Worm (Caenorhabditis elegans) whole organism, young adult: ENCODE data around the gene F52H3.6.

Experiments
- F33H1.4 ChIP-seq: fragments of 200-800 bp; sonication (Bioruptor generic); IDR thresholded peaks from 2 replicates; pipeline ENCODE4 v1.3.6; 2022; ENCODE audit warnings: missing genetic modification reagents, missing genetic modification characterization, missing compliant biosample characterization
- K12H6.12 ChIP-seq: fragments of 200-800 bp; sonication (Bioruptor generic); optimal IDR thresholded peaks from 2 replicates; lab custom pipeline; 2018; ENCODE audit warnings: mild to moderate bottlenecking, missing genetic modification characterization, missing compliant biosample characterization
- T07F8.4 ChIP-seq: sonication (generic microtip); optimal IDR thresholded peaks from 2 replicates; lab custom pipeline; 2016; ENCODE audit warnings: mild to moderate bottlenecking, missing genetic modification characterization, moderate library complexity, missing compliant biosample characterization
- T26A5.8 ChIP-seq: sonication (generic microtip); optimal IDR thresholded peaks from 2 replicates; lab custom pipeline; 2016; ENCODE audit warnings: missing genetic modification characterization, missing compliant biosample characterization
- Y53F4B.3 ChIP-seq: fragments of 200-800 bp; sonication (Bioruptor generic); IDR thresholded peaks from 2 replicates; pipeline ENCODE4 v1.3.6; 2022; ENCODE audit warnings: missing genetic modification reagents, missing genetic modification characterization, missing compliant biosample characterization
- Y56A3A.18 ChIP-seq: fragments of 200-800 bp; sonication (Bioruptor generic); IDR thresholded peaks from 2 replicates; pipeline ENCODE4 v1.3.6; 2022; ENCODE audit warnings: missing genetic modification reagents, missing genetic modification characterization, missing compliant biosample characterization
- Y67H2A.10 ChIP-seq: fragments of 200-800 bp; sonication (Bioruptor generic); conservative IDR thresholded peaks from 2 replicates; pipeline ENCODE4 v1.3.6; 2022; ENCODE audit warnings: missing genetic modification reagents, missing genetic modification characterization, missing compliant biosample characterization
- attf-3 ChIP-seq: fragments of 200-800 bp; sonication (Bioruptor generic); conservative IDR thresholded peaks from 2 replicates; pipeline ENCODE4 v1.3.6; 2022; ENCODE audit warnings: missing genetic modification reagents, missing genetic modification characterization, missing compliant biosample characterization
- attf-5 ChIP-seq: fragments of 200-800 bp; sonication (Bioruptor generic); optimal IDR thresholded peaks from 2 replicates; lab custom pipeline; 2018; ENCODE audit warnings: mild to moderate bottlenecking, missing genetic modification characterization, missing compliant biosample characterization
- bed-2 ChIP-seq: fragments of 200-800 bp; sonication (Bioruptor generic); IDR thresholded peaks from 2 replicates; pipeline ENCODE4 v1.3.6; 2022; ENCODE audit warnings: missing genetic modification reagents, missing genetic modification characterization, missing compliant biosample characterization
- cebp-1 ChIP-seq, 2 experiments: fragments of 200-800 bp in 1 of 2; sonication (Bioruptor generic) in 1 of 2; sonication (generic microtip) in 1 of 2; IDR thresholded peaks in 1 of 2; optimal IDR thresholded peaks in 1 of 2; 2 replicates each; pipeline versions ENCODE4 v1.3.6 to Lab custom; 2017 to 2022; ENCODE audit warnings: missing compliant biosample characterization in 2 of 2, missing genetic modification characterization in 2 of 2, mild to moderate bottlenecking in 1 of 2, missing genetic modification reagents in 1 of 2, moderate library complexity in 1 of 2
- ceh-91 ChIP-seq: fragments of 200-800 bp; sonication (Bioruptor generic); IDR thresholded peaks from 2 replicates; pipeline ENCODE4 v1.3.6; 2022; ENCODE audit warnings: missing genetic modification reagents, missing genetic modification characterization, missing compliant biosample characterization
- die-1 ChIP-seq: sonication (generic microtip); optimal IDR thresholded peaks from 2 replicates; lab custom pipeline; 2016; ENCODE audit warnings: missing genotype, mild to moderate bottlenecking, missing genetic modification characterization, missing compliant biosample characterization
- dox-1 ChIP-seq: fragments of 200-800 bp; sonication (Bioruptor generic); IDR thresholded peaks from 2 replicates; pipeline ENCODE4 v1.3.6; 2022; ENCODE audit warnings: missing genetic modification reagents, missing genetic modification characterization, missing compliant biosample characterization
- gei-17 ChIP-seq: fragments of 200-800 bp; sonication (Bioruptor generic); optimal IDR thresholded peaks from 2 replicates; lab custom pipeline; 2018; ENCODE audit warnings: mild to moderate bottlenecking, missing genetic modification characterization, missing compliant biosample characterization
- hlh-26 ChIP-seq: fragments of 200-800 bp; sonication (Bioruptor generic); conservative IDR thresholded peaks from 2 replicates; pipeline ENCODE4 v1.3.6; 2022; ENCODE audit warnings: missing genetic modification reagents, missing genetic modification characterization, missing compliant biosample characterization
- hmg-1.2 ChIP-seq: fragments of 200-800 bp; sonication (Bioruptor generic); IDR thresholded peaks from 2 replicates; pipeline ENCODE4 v1.3.6; 2022; ENCODE audit warnings: missing genetic modification reagents, missing genetic modification characterization, missing compliant biosample characterization
- let-607 ChIP-seq, 2 experiments: fragments of 200-800 bp in 1 of 2; sonication (Bioruptor generic) in 1 of 2; sonication (generic microtip) in 1 of 2; optimal IDR thresholded peaks; 2 replicates each; lab custom pipeline; 2016 to 2018; ENCODE audit warnings: mild to moderate bottlenecking in 2 of 2, missing compliant biosample characterization in 2 of 2, missing genetic modification characterization in 2 of 2, moderate library complexity in 2 of 2, missing genotype in 1 of 2
- lin-54 ChIP-seq: fragments of 200-800 bp; sonication (Bioruptor generic); optimal IDR thresholded peaks from 2 replicates; lab custom pipeline; 2018; ENCODE audit warnings: mild to moderate bottlenecking, missing genetic modification characterization, missing compliant biosample characterization
- lir-1 ChIP-seq: fragments of 200-800 bp; sonication (Bioruptor generic); conservative IDR thresholded peaks from 2 replicates; pipeline ENCODE4 v1.3.6; 2022; ENCODE audit warnings: missing genetic modification reagents, missing genetic modification characterization, missing compliant biosample characterization
- madf-3 ChIP-seq: fragments of 200-800 bp; sonication (Bioruptor generic); IDR thresholded peaks from 2 replicates; pipeline ENCODE4 v1.3.6; 2022; ENCODE audit warnings: missing genetic modification reagents, missing genetic modification characterization, missing compliant biosample characterization
- mel-28 ChIP-seq: sonication (generic microtip); optimal IDR thresholded peaks from 2 replicates; lab custom pipeline; 2016; ENCODE audit warnings: borderline replicate concordance, mild to moderate bottlenecking, missing genetic modification characterization, missing compliant biosample characterization
- mxl-1 ChIP-seq: sonication (generic microtip); optimal IDR thresholded peaks from 2 replicates; lab custom pipeline; 2016; ENCODE audit warnings: missing genetic modification characterization, missing compliant biosample characterization
- nfyb-1 ChIP-seq: fragments of 200-800 bp; sonication (Bioruptor generic); IDR thresholded peaks from 2 replicates; pipeline ENCODE4 v1.3.6; 2022; ENCODE audit warnings: missing genetic modification reagents, missing genetic modification characterization, missing compliant biosample characterization
- nhr-80 ChIP-seq: sonication (generic microtip); optimal IDR thresholded peaks from 2 replicates; lab custom pipeline; 2016; ENCODE audit warnings: missing genetic modification characterization, missing compliant biosample characterization
- sdz-38 ChIP-seq: sonication (generic microtip); optimal IDR thresholded peaks from 2 replicates; lab custom pipeline; 2016; ENCODE audit warnings: missing genotype, missing genetic modification characterization, missing compliant biosample characterization
- unc-130 ChIP-seq: sonication (generic microtip); optimal IDR thresholded peaks from 2 replicates; lab custom pipeline; 2016; ENCODE audit warnings: missing genetic modification reagents, missing genetic modification characterization, missing compliant biosample characterization
- zfh-2 ChIP-seq: fragments of 200-800 bp; sonication (Bioruptor generic); conservative IDR thresholded peaks from 2 replicates; pipeline ENCODE4 v1.3.6; 2022; ENCODE audit warnings: missing genetic modification reagents, missing genetic modification characterization, missing compliant biosample characterization
- ztf-22 ChIP-seq: fragments of 200-800 bp; sonication (Bioruptor generic); optimal IDR thresholded peaks from 2 replicates; lab custom pipeline; 2018; ENCODE audit warnings: mild to moderate bottlenecking, missing genetic modification characterization, moderate library complexity, missing compliant biosample characterization
- ztf-26 ChIP-seq: sonication (generic microtip); optimal IDR thresholded peaks from 2 replicates; lab custom pipeline; 2017; ENCODE audit warnings: missing genetic modification characterization, missing compliant biosample characterization
- ztf-6 ChIP-seq: fragments of 200-800 bp; sonication (Bioruptor generic); IDR thresholded peaks from 2 replicates; pipeline ENCODE4 v1.3.6; 2022; ENCODE audit warnings: missing genetic modification reagents, missing genetic modification characterization, missing compliant biosample characterization

The F52H3.6 gene

DNA sequence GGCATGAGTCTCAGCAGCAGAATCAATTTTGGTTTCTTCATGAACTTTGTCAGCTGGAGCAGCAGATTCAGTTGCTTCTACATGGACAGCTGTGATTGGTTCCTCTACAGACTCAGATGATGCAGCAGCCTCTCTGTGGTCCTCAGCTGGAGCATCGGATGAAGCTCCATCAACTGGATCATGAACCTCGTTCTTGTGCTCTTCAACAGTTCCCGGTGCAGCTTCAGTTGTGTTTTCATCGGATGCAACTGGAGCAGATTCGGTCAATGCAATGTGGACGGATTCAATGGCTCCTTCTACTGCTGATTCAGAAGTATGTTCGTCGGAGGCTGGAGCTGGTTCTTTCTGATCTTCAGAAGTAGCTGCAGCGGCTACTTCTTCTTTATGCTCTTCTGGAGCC is 13.8 kb downstream of the F52H3.6 start:
- TF ChIP-seq sdz-38 (tag; lab: Kevin White, UChicago) = no peak
- no peak for TF ChIP-seq attf-5 (GFP tag; lab: Kevin White, UChicago)
- no peak for TF ChIP-seq bed-2 (GFP tag; lab: Robert Waterston, UW)
- TF ChIP-seq hmg-1.2 = no peak
- no peak for TF ChIP-seq nfyb-1 (GFP tag; lab: Robert Waterston, UW)
- no peak for TF ChIP-seq ztf-6 (GFP tag; lab: Robert Waterston, UW)
- TF ChIP-seq Y56A3A.18 = no peak
- no peak for TF ChIP-seq hlh-26 (GFP tag; lab: Robert Waterston, UW)
- no peak for TF ChIP-seq lir-1 (GFP tag; lab: Robert Waterston, UW)
- no peak for TF ChIP-seq zfh-2 (GFP tag; lab: Robert Waterston, UW)
- TF ChIP-seq ztf-26 (tag; lab: Kevin White, UChicago) = no peak
- TF ChIP-seq ztf-22 = no peak
- TF ChIP-seq T26A5.8 = no peak
- TF ChIP-seq nhr-80 (tag; lab: Kevin White, UChicago) = no peak
- no peak for TF ChIP-seq Y53F4B.3 (GFP tag; lab: Robert Waterston, UW)
- no peak for TF ChIP-seq Y67H2A.10 (GFP tag; lab: Robert Waterston, UW)
- TF ChIP-seq, all 124 proteins: peak for 0

DNA sequence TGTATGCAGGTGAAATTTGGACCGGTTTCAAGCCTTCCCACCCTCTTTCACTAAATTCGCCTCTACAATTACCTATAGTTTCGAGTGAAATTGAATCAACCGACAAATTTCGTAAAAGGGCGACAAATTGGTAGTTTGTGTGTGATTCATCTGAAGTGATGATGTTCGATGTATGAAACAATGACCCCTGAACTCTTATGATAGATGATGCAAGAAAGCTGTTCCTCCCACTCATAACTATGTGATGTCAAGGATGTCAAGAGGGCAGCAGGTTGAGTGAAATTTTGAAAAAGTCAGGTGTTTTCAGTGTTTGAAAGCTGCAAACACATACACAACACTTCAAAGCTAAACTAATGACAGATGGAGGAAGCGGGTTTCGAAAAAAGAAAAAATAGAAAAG is 15.7 kb downstream of the F52H3.6 start:
- no peak for TF ChIP-seq ztf-26 (tag; lab: Kevin White, UChicago)
- TF ChIP-seq F33H1.4 (GFP tag; lab: Robert Waterston, UW) = no peak
- TF ChIP-seq cebp-1 (GFP tag; IDR thresholded peaks at IDR 0.05; lab: Robert Waterston, UW) = no peak
- TF ChIP-seq cebp-1 (tag; optimal IDR thresholded peaks at IDR 0.05; lab: Kevin White, UChicago) = peak; percentile 5
- 0 out of 2 replicates have a peak, but pooled peaks have one; percentile 16 for TF ChIP-seq Y56A3A.18

DNA sequence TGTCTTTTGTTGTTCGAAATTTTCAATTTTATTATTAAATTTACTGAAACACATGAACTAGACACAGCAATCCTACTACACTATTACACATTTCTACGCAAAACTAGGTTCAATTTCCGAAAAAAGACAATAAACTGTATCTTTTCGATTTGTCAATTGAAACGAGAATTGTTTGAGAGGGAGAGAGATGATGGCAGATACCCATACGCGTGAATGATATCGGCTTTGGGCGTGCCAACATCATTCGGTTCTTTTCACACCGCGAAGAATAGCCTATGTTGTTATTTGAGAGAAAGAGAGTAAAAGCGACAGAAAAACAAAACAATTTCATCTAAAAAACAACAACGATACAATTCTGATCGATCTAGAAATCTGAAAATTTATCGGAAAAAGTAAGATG is 16.5 kb downstream of the F52H3.6 start:
- TF ChIP-seq let-607 (tag; optimal IDR thresholded peaks at IDR 0.05; lab: Kevin White, UChicago) = no peak
- no peak for TF ChIP-seq madf-3 (GFP tag; lab: Robert Waterston, UW)
- TF ChIP-seq attf-5 (GFP tag; lab: Kevin White, UChicago) = no peak
- TF ChIP-seq, all 124 proteins: peak for 0

DNA sequence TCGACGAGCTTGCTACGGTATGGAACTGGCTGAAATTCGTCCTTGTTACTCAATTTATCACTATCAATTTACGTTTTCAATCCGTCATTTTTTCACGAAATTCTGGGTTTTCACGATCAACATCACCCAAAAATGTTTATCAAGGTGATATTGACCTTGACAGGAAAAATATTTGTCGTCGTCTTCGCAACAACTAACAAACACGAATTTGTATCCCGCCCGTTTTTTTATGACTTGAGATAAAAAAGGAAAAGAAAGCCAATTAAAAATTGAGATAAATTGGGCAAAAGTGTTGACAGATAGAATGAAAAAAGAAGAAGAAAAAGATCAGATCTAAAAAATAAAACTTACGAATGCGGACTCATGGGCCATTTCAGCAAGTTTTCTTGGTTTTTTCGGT is 17.3 kb downstream of the F52H3.6 start:
- TF ChIP-seq let-607 (tag; optimal IDR thresholded peaks at IDR 0.05; lab: Kevin White, UChicago) (no peak), unc-130 (GFP tag; lab: Kevin White, UChicago) (no peak), dox-1 (GFP tag; lab: Robert Waterston, UW) (no peak), K12H6.12 (tag; lab: Kevin White, UChicago) (no peak), cebp-1 (GFP tag; IDR thresholded peaks at IDR 0.05; lab: Robert Waterston, UW) (no peak), cebp-1 (tag; optimal IDR thresholded peaks at IDR 0.05; lab: Kevin White, UChicago) (no peak)
- TF ChIP-seq, all 124 proteins: peak for 0

DNA sequence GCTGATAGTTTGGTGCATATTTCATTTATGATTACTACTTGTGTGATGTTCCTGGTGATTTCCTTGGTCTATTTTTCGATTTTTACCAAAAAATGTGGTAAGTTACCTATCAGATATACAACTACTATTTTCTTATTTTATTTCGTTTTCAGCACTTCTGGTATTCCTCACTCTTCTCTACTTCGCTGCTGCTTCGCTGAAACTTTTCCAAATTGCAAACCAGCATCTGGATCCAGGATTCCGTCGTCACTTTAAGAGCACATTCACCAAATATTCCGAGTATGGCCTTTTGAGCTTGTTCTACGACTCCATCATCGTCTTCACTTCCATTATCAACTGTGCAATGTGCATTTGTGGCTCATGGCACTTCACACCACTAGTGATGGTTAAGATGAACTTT is 19.7 kb downstream of the F52H3.6 start:
- no peak for TF ChIP-seq sdz-38 (tag; lab: Kevin White, UChicago)
- no peak for TF ChIP-seq die-1
- no peak for TF ChIP-seq mxl-1 (tag; lab: Kevin White, UChicago)
- TF ChIP-seq mel-28 = no peak
- TF ChIP-seq ztf-6 (GFP tag; lab: Robert Waterston, UW) = no peak
- TF ChIP-seq attf-3 = no peak
- TF ChIP-seq lin-54 (GFP tag; lab: Kevin White, UChicago) = no peak
- no peak for TF ChIP-seq zfh-2 (GFP tag; lab: Robert Waterston, UW)
- no peak for TF ChIP-seq ceh-91
- TF ChIP-seq gei-17 (GFP tag; lab: Kevin White, UChicago) = no peak
- no peak for TF ChIP-seq T07F8.4 (tag; lab: Kevin White, UChicago)
